Worm (Caenorhabditis elegans): ENCODE results near the gene Y39G8B.9.
"Not testable (repeated sequence)": the region's sequence is repeated elsewhere in the genome, so short reads cannot be mapped to it uniquely, and the experiment has no call there.

The Y39G8B.9 gene

ce11 chrII:13968979-13969378 is 12.2 kb upstream of the Y39G8B.9 start, which contains the start of gene sre-43:
Gene sre-43 (minus strand): TSS chrII:13969079.
- no peak for TF ChIP-seq unc-62 (GFP tag; optimal IDR thresholded peaks at IDR 0.05)

- TF ChIP-seq unc-62 (GFP tag; optimal IDR thresholded peaks at IDR 0.05) = no peak
Observed at ce11 chrII:13972199-13972598, 9.0 kb upstream of the Y39G8B.9 start.

- no peak for TF ChIP-seq unc-62 (GFP tag; optimal IDR thresholded peaks at IDR 0.05)
Observed at ce11 chrII:13973514-13973913, 7.7 kb upstream of the Y39G8B.9 start, which contains the start of gene Y39G8B.1. Gene Y39G8B.1 (minus strand): TSS chrII:13973812.

ce11 chrII:13974136-13974535 is 7.0 kb upstream of the Y39G8B.9 start:
- TF ChIP-seq unc-62 (GFP tag; optimal IDR thresholded peaks at IDR 0.05) = no peak

ce11 chrII:13976161-13976560 is 5.0 kb upstream of the Y39G8B.9 start, which contains the start of gene Y39G8B.2:
Gene Y39G8B.2 (minus strand): TSS chrII:13976221.
- no peak for TF ChIP-seq unc-62 (GFP tag; optimal IDR thresholded peaks at IDR 0.05)

- no peak for TF ChIP-seq unc-62 (GFP tag; optimal IDR thresholded peaks at IDR 0.05)
Observed at ce11 chrII:13977701-13978100, 3.5 kb upstream of the Y39G8B.9 start.

ce11 chrII:13979833-13980513 is 1.2 kb upstream of the Y39G8B.9 start, which contains the start of gene sre-48:
Gene sre-48 (minus strand): TSS chrII:13979883.
- TF ChIP-seq unc-62 (GFP tag; optimal IDR thresholded peaks at IDR 0.05) = no peak

- TF ChIP-seq unc-62 (GFP tag; optimal IDR thresholded peaks at IDR 0.05) = no peak
Observed at ce11 chrII:13981819-13982218, 654 bp downstream of the Y39G8B.9 start.

ce11 chrII:13982247-13982646 is 1.1 kb downstream of the Y39G8B.9 start:
- no peak for TF ChIP-seq unc-62 (GFP tag; optimal IDR thresholded peaks at IDR 0.05)

- TF ChIP-seq unc-62 (GFP tag; optimal IDR thresholded peaks at IDR 0.05) = no peak
Observed at ce11 chrII:13982923-13983322, 1.8 kb downstream of the Y39G8B.9 start, which contains the start of the genes Y39G8B.13 and Y39G8B.10. Gene Y39G8B.13 (minus strand): TSS chrII:13983047. Gene Y39G8B.10 (minus strand): TSS chrII:13983115.

- no peak for TF ChIP-seq unc-62 (GFP tag; optimal IDR thresholded peaks at IDR 0.05)
Observed at ce11 chrII:13984551-13984950, 3.4 kb downstream of the Y39G8B.9 start, which contains the start of gene sre-47. Gene sre-47 (minus strand): TSS chrII:13984651.

ce11 chrII:13991741-13992140 is 10.6 kb downstream of the Y39G8B.9 start, which contains the start of gene Y39G8B.5:
Gene Y39G8B.5 (minus strand): TSS chrII:13991841.
- no peak for TF ChIP-seq unc-62 (GFP tag; optimal IDR thresholded peaks at IDR 0.05)

ce11 chrII:13994934-13995333 is 13.8 kb downstream of the Y39G8B.9 start, which contains the start of gene Y39G8B.7:
Gene Y39G8B.7 (minus strand): TSS chrII:13995034.
- no peak for TF ChIP-seq unc-62 (GFP tag; optimal IDR thresholded peaks at IDR 0.05)

ce11 chrII:13997477-13997876 is 16.3 kb downstream of the Y39G8B.9 start, which contains the start of gene F01D5.1:
Gene F01D5.1 (minus strand): TSS chrII:13997581.
- TF ChIP-seq unc-62 (GFP tag; optimal IDR thresholded peaks at IDR 0.05) = no peak

- no peak for TF ChIP-seq unc-62 (GFP tag; optimal IDR thresholded peaks at IDR 0.05)
Observed at ce11 chrII:13997989-13998388, 16.8 kb downstream of the Y39G8B.9 start.

ce11 chrII:13998964-13999363 is 17.8 kb downstream of the Y39G8B.9 start, which contains the start of gene F01D5.2:
Gene F01D5.2 (minus strand): TSS chrII:13999064.
- TF ChIP-seq unc-62 (GFP tag; optimal IDR thresholded peaks at IDR 0.05) = no peak

- not testable (repeated sequence) for TF ChIP-seq unc-62 (GFP tag; optimal IDR thresholded peaks at IDR 0.05)
Observed at ce11 chrII:14000044-14000443, 18.9 kb downstream of the Y39G8B.9 start, which contains the start of gene F01D5.3. Gene F01D5.3 (minus strand): TSS chrII:14000144.
